Worm (Caenorhabditis elegans): ENCODE measurements around the gene F21A3.2.
A peak's percentile ranks its signal among the peaks of the same experiment; 100 is the strongest.

The F21A3.2 gene

ce11 chrV:15511613-15512216 lies 22.0 kb downstream of the F21A3.2 start, which contains the start of gene rpl-38 (continued):
- TF ChIP-seq hlh-11 (tag; optimal IDR thresholded peaks at IDR 0.05) (peak; percentile 56), lin-1 (GFP tag; IDR thresholded peaks at IDR 0.05) (no peak), F10B5.3 (tag; optimal IDR thresholded peaks at IDR 0.05) (peak; percentile 56), R02D3.7 (tag; optimal IDR thresholded peaks at IDR 0.05) (no peak), dmd-9 (GFP tag; IDR thresholded peaks at IDR 0.05) (peak; percentile 58; the same call in 1 of the 2 replicates), mep-1 (tag; optimal IDR thresholded peaks at IDR 0.05) (peak; percentile 83), nhr-25 (tag; optimal IDR thresholded peaks at IDR 0.05; ENCODE audit: borderline replicate concordance, insufficient read depth) (no peak), ztf-7 (tag; optimal IDR thresholded peaks at IDR 0.05) (no peak), nhr-11 (tag; optimal IDR thresholded peaks at IDR 0.05) (peak; percentile 63), mxl-3 (GFP tag; optimal IDR thresholded peaks at IDR 0.05) (no peak), nhr-6 (tag; optimal IDR thresholded peaks at IDR 0.05) (peak; percentile 42), F37D6.2 (tag; optimal IDR thresholded peaks at IDR 0.05) (peak; percentile 47), hmg-1.1 (GFP tag; IDR thresholded peaks at IDR 0.05) (peak; percentile 60; the same call in 1 of the 2 replicates), lin-29 (GFP tag; IDR thresholded peaks at IDR 0.05) (no peak), lin-13 (GFP tag; optimal IDR thresholded peaks at IDR 0.05) (peak; percentile 72), ceh-82 (tag; optimal IDR thresholded peaks at IDR 0.05) (no peak), mxl-2 (GFP tag; conservative IDR thresholded peaks at IDR 0.05) (no peak), hif-1 (tag; optimal IDR thresholded peaks at IDR 0.05) (peak in 1 of 2 experiments; percentile 62), nhr-41 (GFP tag; IDR thresholded peaks at IDR 0.05) (no peak), vab-7 (GFP tag; IDR thresholded peaks at IDR 0.05) (peak; percentile 38; the same call in 1 of the 2 replicates), fkh-10 (GFP tag; optimal IDR thresholded peaks at IDR 0.05) (peak; percentile 29), ztf-11 (tag; optimal IDR thresholded peaks at IDR 0.05) (no peak), unc-39 (tag; optimal IDR thresholded peaks at IDR 0.05) (no peak), madf-5 (GFP tag; IDR thresholded peaks at IDR 0.05) (no peak), F49E8.2 (tag; optimal IDR thresholded peaks at IDR 0.05; ENCODE audit: borderline replicate concordance) (peak; percentile 60), nhr-28 (tag; optimal IDR thresholded peaks at IDR 0.05) (peak; percentile 42), lir-3 (tag; optimal IDR thresholded peaks at IDR 0.05) (no peak), Y105C5A.15 (GFP tag; IDR thresholded peaks at IDR 0.05) (no peak), nhr-77 (tag; optimal IDR thresholded peaks at IDR 0.05) (peak; percentile 83), spr-1 (tag; optimal IDR thresholded peaks at IDR 0.05) (peak; percentile 58), mdl-1 (tag; optimal IDR thresholded peaks at IDR 0.05) (no peak), nhr-48 (tag; optimal IDR thresholded peaks at IDR 0.05) (peak; percentile 39), pha-4 (GFP tag; IDR thresholded peaks at IDR 0.05) (no peak), pha-4 (tag; optimal IDR thresholded peaks at IDR 0.05) (peak; percentile 80), snpc-1.2 (GFP tag; IDR thresholded peaks at IDR 0.05) (peak; percentile 60), snpc-4 (tag; optimal IDR thresholded peaks at IDR 0.05) (peak; percentile 21), dmd-6 (GFP tag; IDR thresholded peaks at IDR 0.05) (peak; percentile 52; the same call in 1 of the 2 replicates), gei-8 (GFP tag; optimal IDR thresholded peaks at IDR 0.05) (no peak), ceh-44 (GFP tag; IDR thresholded peaks at IDR 0.05) (peak; percentile 35; the same call in 1 of the 2 replicates), mes-2 (tag; optimal IDR thresholded peaks at IDR 0.05; ENCODE audit: poor library complexity, severe bottlenecking) (peak; percentile 94), unc-130 (GFP tag; optimal IDR thresholded peaks at IDR 0.05) (peak; percentile 7), tag-97 (GFP tag; IDR thresholded peaks at IDR 0.05) (no peak), Y5F2A.4 (GFP tag; optimal IDR thresholded peaks at IDR 0.05) (no peak), daf-12 (tag; optimal IDR thresholded peaks at IDR 0.05) (no peak), ceh-20 (GFP tag; IDR thresholded peaks at IDR 0.05) (0 out of 2 replicates have a peak, but pooled peaks have one; percentile 40), duxl-1 (tag; optimal IDR thresholded peaks at IDR 0.05; ENCODE audit: poor library complexity) (peak; percentile 65), lin-39 (tag; optimal IDR thresholded peaks at IDR 0.05) (no peak), ama-1 (optimal IDR thresholded peaks at IDR 0.05) (no peak), rbr-2 (tag; optimal IDR thresholded peaks at IDR 0.05) (peak; percentile 69), aha-1 (tag) (peak; percentile 87), ctbp-1 (GFP tag; IDR thresholded peaks at IDR 0.05) (peak; percentile 44; the same call in 1 of the 2 replicates)
